Fruit fly (Drosophila melanogaster): Measurements from ENCODE around the gene CG7094.

The CG7094 gene

dm6 chr2L:17555665-17556064 lies at the start of gene CG7094:
Gene CG7094, minus strand, starts transcription at chr2L:17555765.
- TF ChIP-seq CG17801 (GFP tag; optimal IDR thresholded peaks at IDR 0.05; ENCODE audit: partially characterized antibody), result no peak

- no peak for TF ChIP-seq CG17801 (GFP tag; optimal IDR thresholded peaks at IDR 0.05; ENCODE audit: partially characterized antibody)
Observed at dm6 chr2L:17603152-17603551, 47.6 kb upstream of the CG7094 start.

- no peak for TF ChIP-seq CG17801 (GFP tag; optimal IDR thresholded peaks at IDR 0.05; ENCODE audit: partially characterized antibody)
Observed at dm6 chr2L:17594087-17594486, 38.5 kb upstream of the CG7094 start.

dm6 chr2L:17591960-17592359 lies 36.4 kb upstream of the CG7094 start, which contains the start of the genes Sytalpha and CG6870:
Gene Sytalpha, plus strand, starts transcription at chr2L:17592260.
Gene CG6870, minus strand, starts transcription at chr2L:17592299.
- no peak for TF ChIP-seq CG17801 (GFP tag; optimal IDR thresholded peaks at IDR 0.05; ENCODE audit: partially characterized antibody)

- no peak for TF ChIP-seq CG17801 (GFP tag; optimal IDR thresholded peaks at IDR 0.05; ENCODE audit: partially characterized antibody)
Observed at dm6 chr2L:17589853-17590252, 34.3 kb upstream of the CG7094 start.

dm6 chr2L:17589115-17589514 lies 33.5 kb upstream of the CG7094 start, which contains the start of gene Oli:
Gene Oli, plus strand, starts transcription at chr2L:17589184.
- no peak for TF ChIP-seq CG17801 (GFP tag; optimal IDR thresholded peaks at IDR 0.05; ENCODE audit: partially characterized antibody)

dm6 chr2L:17588173-17589082 lies 32.9 kb upstream of the CG7094 start:
- no peak for TF ChIP-seq CG17801 (GFP tag; optimal IDR thresholded peaks at IDR 0.05; ENCODE audit: partially characterized antibody)

dm6 chr2L:17586750-17587149 lies 31.2 kb upstream of the CG7094 start:
- no peak for TF ChIP-seq CG17801 (GFP tag; optimal IDR thresholded peaks at IDR 0.05; ENCODE audit: partially characterized antibody)

dm6 chr2L:17585000-17585399 lies 29.4 kb upstream of the CG7094 start:
- TF ChIP-seq CG17801 (GFP tag; optimal IDR thresholded peaks at IDR 0.05; ENCODE audit: partially characterized antibody), result no peak

dm6 chr2L:17582994-17583393 lies 27.4 kb upstream of the CG7094 start:
- TF ChIP-seq CG17801 (GFP tag; optimal IDR thresholded peaks at IDR 0.05; ENCODE audit: partially characterized antibody), result no peak

- no peak for TF ChIP-seq CG17801 (GFP tag; optimal IDR thresholded peaks at IDR 0.05; ENCODE audit: partially characterized antibody)
Observed at dm6 chr2L:17574337-17574912, 18.9 kb upstream of the CG7094 start.

dm6 chr2L:17573063-17573462 lies 17.5 kb upstream of the CG7094 start:
- no peak for TF ChIP-seq CG17801 (GFP tag; optimal IDR thresholded peaks at IDR 0.05; ENCODE audit: partially characterized antibody)

dm6 chr2L:17565734-17566133 lies 10.2 kb upstream of the CG7094 start:
- no peak for TF ChIP-seq CG17801 (GFP tag; optimal IDR thresholded peaks at IDR 0.05; ENCODE audit: partially characterized antibody)

- TF ChIP-seq CG17801 (GFP tag; optimal IDR thresholded peaks at IDR 0.05; ENCODE audit: partially characterized antibody), result no peak
Observed at dm6 chr2L:17564682-17565081, 9.1 kb upstream of the CG7094 start.

dm6 chr2L:17561914-17562313 lies 6.3 kb upstream of the CG7094 start:
- TF ChIP-seq CG17801 (GFP tag; optimal IDR thresholded peaks at IDR 0.05; ENCODE audit: partially characterized antibody), result no peak

All from ovary, adult (tissue).